1 fruit fly cellular context compared by ENCODE assay signal in the genomic region with DNA sequence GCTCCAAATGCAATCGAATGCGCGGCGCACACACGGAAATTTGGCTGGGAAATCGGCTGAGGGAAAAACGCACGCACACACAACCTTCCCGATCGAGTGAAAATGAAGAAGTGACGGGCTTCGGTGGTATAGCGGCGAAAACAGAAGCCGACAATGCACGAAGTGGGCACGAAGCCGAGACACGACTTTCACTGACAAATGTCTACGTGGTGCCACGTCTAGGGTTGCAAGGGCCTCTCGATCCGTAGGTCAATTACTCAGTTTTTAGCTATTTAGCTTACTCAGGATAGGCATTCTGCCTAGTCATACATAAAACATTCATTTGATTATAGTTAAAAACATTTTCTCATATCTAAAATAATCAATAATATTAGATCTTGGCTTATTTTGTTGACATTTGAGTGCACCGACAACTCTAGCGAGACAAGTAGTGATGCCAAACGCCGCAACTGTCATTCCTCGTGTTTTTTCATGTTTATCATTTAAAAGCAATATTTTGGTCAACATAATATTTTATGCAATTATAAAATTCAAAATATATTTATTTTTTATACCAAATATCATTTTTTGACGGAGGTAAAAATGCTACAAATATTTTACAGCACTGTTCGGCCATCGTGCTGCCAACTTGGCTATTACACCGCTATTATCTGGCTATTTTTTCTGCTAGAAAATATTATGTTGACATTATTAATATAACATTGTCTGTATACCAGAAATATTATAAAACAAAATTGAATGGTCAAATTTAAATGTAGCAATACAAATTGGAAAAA.
TF ChIP-seq lines count a peak whose summit lies in the region.

No protein-coding gene starts in this region.

TF ChIP-seq in whole organism, embryonic, 481 proteins besides CTCF, POLR2A, EP300 and RAD21 (continued from another document and continues in another):
- TF ChIP-seq Sox100B (GFP tag; optimal IDR thresholded peaks at IDR 0.05; lab: Kevin White, UChicago) (peak; percentile 74), org-1 (GFP tag; optimal IDR thresholded peaks at IDR 0.05; lab: Kevin White, UChicago) (peak; percentile 85), ci (GFP tag; IDR thresholded peaks at IDR 0.05; lab: Robert Waterston, UW) (peak; percentile 92), CG15514 (GFP tag; optimal IDR thresholded peaks at IDR 0.05; lab: Kevin White, UChicago) (peak; percentile 82), CG7963 (GFP tag; IDR thresholded peaks at IDR 0.05; lab: Robert Waterston, UW; ENCODE audit: partially characterized antibody) (no peak), CG6813 (GFP tag; optimal IDR thresholded peaks at IDR 0.05; lab: Kevin White, UChicago) (peak; percentile 90), pum (GFP tag; optimal IDR thresholded peaks at IDR 0.05; lab: Kevin White, UChicago) (peak; percentile 80), lbe (GFP tag; optimal IDR thresholded peaks at IDR 0.05; lab: Kevin White, UChicago) (peak; percentile 86), CG10462 (GFP tag; optimal IDR thresholded peaks at IDR 0.05; lab: Kevin White, UChicago) (peak; percentile 70), CG11560 (tag; IDR thresholded peaks at IDR 0.05; lab: Robert Waterston, UW) (peak; percentile 75; the same call in 2 of the 3 replicates), Trl (optimal IDR thresholded peaks at IDR 0.05; lab: Kevin White, UChicago) (no peak), Trl (GFP tag; optimal IDR thresholded peaks at IDR 0.05; lab: Kevin White, UChicago) (peak; percentile 56), chif (GFP tag; optimal IDR thresholded peaks at IDR 0.05; lab: Kevin White, UChicago) (peak; percentile 73 to 81), D19B (GFP tag; optimal IDR thresholded peaks at IDR 0.05; lab: Kevin White, UChicago) (peak; percentile 65), CG13775 (GFP tag; optimal IDR thresholded peaks at IDR 0.05; lab: Kevin White, UChicago) (peak; percentile 85), CG2202 (tag; optimal IDR thresholded peaks at IDR 0.05; lab: Kevin White, UChicago) (peak; percentile 76), prd (optimal IDR thresholded peaks at IDR 0.05; lab: Kevin White, UChicago) (no peak), prd (GFP tag; IDR thresholded peaks at IDR 0.05; lab: Robert Waterston, UW) (peak; percentile 90), pb (GFP tag; optimal IDR thresholded peaks at IDR 0.05; lab: Kevin White, UChicago) (peak; percentile 4), CG1233 (GFP tag; optimal IDR thresholded peaks at IDR 0.05; lab: Kevin White, UChicago) (peak; percentile 69), Lpt (GFP tag; optimal IDR thresholded peaks at IDR 0.05; lab: Kevin White, UChicago) (no peak), sc (optimal IDR thresholded peaks at IDR 0.05; lab: Kevin White, UChicago) (no peak), sc (GFP tag; optimal IDR thresholded peaks at IDR 0.05; lab: Kevin White, UChicago) (peak; percentile 79), CG2678 (tag; optimal IDR thresholded peaks at IDR 0.05; lab: Kevin White, UChicago) (peak; percentile 92), CG11695 (GFP tag; IDR thresholded peaks at IDR 0.05; lab: Robert Waterston, UW) (peak; percentile 91), CG32767 (GFP tag; IDR thresholded peaks at IDR 0.05; lab: Robert Waterston, UW) (peak; percentile 93), unpg (GFP tag; optimal IDR thresholded peaks at IDR 0.05; lab: Kevin White, UChicago) (peak; percentile 92), Rx (GFP tag; IDR thresholded peaks at IDR 0.05; lab: Robert Waterston, UW) (peak; percentile 71), dan (GFP tag; IDR thresholded peaks at IDR 0.05; lab: Robert Waterston, UW) (no peak; the same call in 1 of the 2 replicates), CG15601 (tag; optimal IDR thresholded peaks at IDR 0.05; lab: Kevin White, UChicago) (peak; percentile 79), ro (GFP tag; IDR thresholded peaks at IDR 0.05; lab: Robert Waterston, UW) (peak; percentile 41), Ada2b (GFP tag; IDR thresholded peaks at IDR 0.05; lab: Robert Waterston, UW) (peak; percentile 81), CkIIα-i1 (GFP tag; IDR thresholded peaks at IDR 0.05; lab: Robert Waterston, UW) (no peak), CG32772 (GFP tag; IDR thresholded peaks at IDR 0.05; lab: Robert Waterston, UW) (peak; percentile 77), dm (GFP tag; optimal IDR thresholded peaks at IDR 0.05; lab: Kevin White, UChicago) (peak; percentile 77), knrl (GFP tag; IDR thresholded peaks at IDR 0.05; lab: Robert Waterston, UW; ENCODE audit: partially characterized antibody) (0 out of 3 replicates have a peak, but pooled peaks have one; percentile 19), vvl (GFP tag; IDR thresholded peaks at IDR 0.05; lab: Robert Waterston, UW) (peak; percentile 94), wdn (GFP tag; IDR thresholded peaks at IDR 0.05; lab: Robert Waterston, UW) (peak; percentile 61), caup (GFP tag; optimal IDR thresholded peaks at IDR 0.05; lab: Kevin White, UChicago; ENCODE audit: severe bottlenecking) (peak; percentile 89), grn (GFP tag; optimal IDR thresholded peaks at IDR 0.05; lab: Kevin White, UChicago) (peak; percentile 28), Rfx (GFP tag; IDR thresholded peaks at IDR 0.05; lab: Robert Waterston, UW) (peak; percentile 92), stwl (tag; optimal IDR thresholded peaks at IDR 0.05; lab: Kevin White, UChicago) (peak; percentile 57), Six4 (GFP tag; optimal IDR thresholded peaks at IDR 0.05; lab: Kevin White, UChicago) (peak; percentile 78), trem (tag; optimal IDR thresholded peaks at IDR 0.05; lab: Kevin White, UChicago) (peak; percentile 80), CG8281 (tag; optimal IDR thresholded peaks at IDR 0.05; lab: Kevin White, UChicago) (peak; percentile 43), CG9797 (GFP tag; optimal IDR thresholded peaks at IDR 0.05; lab: Kevin White, UChicago) (peak; percentile 28), C15 (GFP tag; IDR thresholded peaks at IDR 0.05; lab: Robert Waterston, UW) (peak; percentile 75; the same call in 1 of the 3 replicates), al (GFP tag; IDR thresholded peaks at IDR 0.05; lab: Robert Waterston, UW) (peak; percentile 77), CG7839 (tag; optimal IDR thresholded peaks at IDR 0.05; lab: Kevin White, UChicago) (peak; percentile 90), unc-4 (GFP tag; IDR thresholded peaks at IDR 0.05; lab: Robert Waterston, UW; ENCODE audit: partially characterized antibody) (0 out of 2 replicates have a peak, but pooled peaks have one; percentile 19), CG17568 (GFP tag; optimal IDR thresholded peaks at IDR 0.05; lab: Kevin White, UChicago) (peak; percentile 87), HLHmδ (GFP tag; optimal IDR thresholded peaks at IDR 0.05; lab: Kevin White, UChicago) (peak; percentile 53), CG4854 (GFP tag; optimal IDR thresholded peaks at IDR 0.05; lab: Kevin White, UChicago) (peak; percentile 78), CG17829 (tag; optimal IDR thresholded peaks at IDR 0.05; lab: Kevin White, UChicago) (peak; percentile 90), CG4617 (GFP tag; optimal IDR thresholded peaks at IDR 0.05; lab: Kevin White, UChicago; ENCODE audit: borderline replicate concordance) (peak; percentile 40), CoRest (tag; optimal IDR thresholded peaks at IDR 0.05; lab: Kevin White, UChicago) (peak; percentile 90), pzg (GFP tag; optimal IDR thresholded peaks at IDR 0.05; lab: Kevin White, UChicago) (peak; percentile 42), nerfin-2 (GFP tag; IDR thresholded peaks at IDR 0.05; lab: Robert Waterston, UW; ENCODE audit: partially characterized antibody) (no peak), bowl (GFP tag; IDR thresholded peaks at IDR 0.05; lab: Robert Waterston, UW) (no peak; the same call in 1 of the 2 replicates), CG43689 (GFP tag; IDR thresholded peaks at IDR 0.05; lab: Robert Waterston, UW) (peak; percentile 63; the same call in 1 of the 2 replicates), insv (GFP tag; optimal IDR thresholded peaks at IDR 0.05; lab: Kevin White, UChicago) (peak in 1 of 2 experiments; percentile 44), crp (GFP tag; optimal IDR thresholded peaks at IDR 0.05; lab: Kevin White, UChicago) (peak in 1 of 2 experiments; percentile 28), CG3281 (GFP tag; optimal IDR thresholded peaks at IDR 0.05; lab: Kevin White, UChicago) (peak; percentile 86), dimm (GFP tag; IDR thresholded peaks at IDR 0.05; lab: Robert Waterston, UW) (peak; percentile 53; the same call in 1 of the 2 replicates), twi (tag; optimal IDR thresholded peaks at IDR 0.05; lab: Kevin White, UChicago) (peak; percentile 58), psq (GFP tag; optimal IDR thresholded peaks at IDR 0.05; lab: Kevin White, UChicago) (peak; percentile 59), Hey (tag; optimal IDR thresholded peaks at IDR 0.05; lab: Kevin White, UChicago) (peak; percentile 48), rib (GFP tag; IDR thresholded peaks at IDR 0.05; lab: Robert Waterston, UW) (peak; percentile 85), ken (GFP tag; IDR thresholded peaks at IDR 0.05; lab: Robert Waterston, UW) (peak; percentile 84), Doc2 (GFP tag; IDR thresholded peaks at IDR 0.05; lab: Robert Waterston, UW) (0 out of 2 replicates have a peak, but pooled peaks have one; percentile 11), E2f1 (GFP tag; IDR thresholded peaks at IDR 0.05; lab: Robert Waterston, UW) (peak; percentile 64), gcm2 (GFP tag; optimal IDR thresholded peaks at IDR 0.05; lab: Kevin White, UChicago) (peak; percentile 78), CrebB (tag; optimal IDR thresholded peaks at IDR 0.05; lab: Kevin White, UChicago) (peak; percentile 88), fru (optimal IDR thresholded peaks at IDR 0.05; lab: Kevin White, UChicago) (no peak), Blimp-1 (GFP tag; optimal IDR thresholded peaks at IDR 0.05; lab: Kevin White, UChicago) (peak; percentile 90), dmrt99B (tag; optimal IDR thresholded peaks at IDR 0.05; lab: Kevin White, UChicago) (peak; percentile 88), jing (GFP tag; optimal IDR thresholded peaks at IDR 0.05; lab: Kevin White, UChicago) (peak; percentile 74), eve (GFP tag; optimal IDR thresholded peaks at IDR 0.05; lab: Kevin White, UChicago) (peak in 1 of 2 experiments; percentile 93), CG3847 (GFP tag; IDR thresholded peaks at IDR 0.05; lab: Robert Waterston, UW) (peak; percentile 89), Dip2 (GFP tag; IDR thresholded peaks at IDR 0.05; lab: Robert Waterston, UW) (no peak), CG13287 (GFP tag; IDR thresholded peaks at IDR 0.05; lab: Robert Waterston, UW; ENCODE audit: partially characterized antibody) (0 out of 2 replicates have a peak, but pooled peaks have one; percentile 41), HHEX (GFP tag; optimal IDR thresholded peaks at IDR 0.05; lab: Kevin White, UChicago) (peak; percentile 89), danr (GFP tag; IDR thresholded peaks at IDR 0.05; lab: Robert Waterston, UW) (peak; percentile 70), Xrp1 (GFP tag; IDR thresholded peaks at IDR 0.05; lab: Robert Waterston, UW) (peak; percentile 94), CG10654 (GFP tag; optimal IDR thresholded peaks at IDR 0.05; lab: Kevin White, UChicago) (peak; percentile 73), CG1792 (GFP tag; optimal IDR thresholded peaks at IDR 0.05; lab: Kevin White, UChicago) (peak; percentile 32), Usf (GFP tag; optimal IDR thresholded peaks at IDR 0.05; lab: Kevin White, UChicago) (peak; percentile 76), CG6689 (GFP tag; IDR thresholded peaks at IDR 0.05; lab: Robert Waterston, UW) (peak; percentile 90), nom (GFP tag; optimal IDR thresholded peaks at IDR 0.05; lab: Kevin White, UChicago) (peak; percentile 81), CG9817 (tag; optimal IDR thresholded peaks at IDR 0.05; lab: Kevin White, UChicago) (peak; percentile 88), Taf1 (GFP tag; IDR thresholded peaks at IDR 0.05; lab: Robert Waterston, UW) (peak; percentile 68), gem (tag; optimal IDR thresholded peaks at IDR 0.05; lab: Kevin White, UChicago) (peak; percentile 94), Ptx1 (GFP tag; IDR thresholded peaks at IDR 0.05; lab: Robert Waterston, UW) (peak; percentile 89), phol (tag; optimal IDR thresholded peaks at IDR 0.05; lab: Kevin White, UChicago) (peak; percentile 92), CG7372 (GFP tag; IDR thresholded peaks at IDR 0.05; lab: Robert Waterston, UW) (peak; percentile 88), gce (GFP tag; IDR thresholded peaks at IDR 0.05; lab: Robert Waterston, UW) (peak; percentile 79; the same call in 2 of the 3 replicates), CG14050 (GFP tag; IDR thresholded peaks at IDR 0.05; lab: Robert Waterston, UW) (peak; percentile 89), tna (GFP tag; IDR thresholded peaks at IDR 0.05; lab: Robert Waterston, UW; ENCODE audit: partially characterized antibody) (0 out of 2 replicates have a peak, but pooled peaks have one; percentile 40), NK7.1 (GFP tag; optimal IDR thresholded peaks at IDR 0.05; lab: Kevin White, UChicago) (peak; percentile 13), CG12236 (GFP tag; optimal IDR thresholded peaks at IDR 0.05; lab: Kevin White, UChicago) (peak; percentile 63), seq (GFP tag; IDR thresholded peaks at IDR 0.05; lab: Robert Waterston, UW) (peak; percentile 89), ranshi (GFP tag; IDR thresholded peaks at IDR 0.05; lab: Robert Waterston, UW) (peak; percentile 87), schlank (tag; optimal IDR thresholded peaks at IDR 0.05; lab: Kevin White, UChicago) (peak; percentile 84), Adf1 (GFP tag; IDR thresholded peaks at IDR 0.05; lab: Robert Waterston, UW) (peak; percentile 56; the same call in 1 of the 2 replicates), CG9215 (GFP tag; IDR thresholded peaks at IDR 0.05; lab: Robert Waterston, UW) (peak; percentile 79), hth (optimal IDR thresholded peaks at IDR 0.05; lab: Kevin White, UChicago) (no peak), CG30431 (GFP tag; optimal IDR thresholded peaks at IDR 0.05; lab: Kevin White, UChicago) (peak; percentile 82), CG11247 (GFP tag; IDR thresholded peaks at IDR 0.05; lab: Robert Waterston, UW) (peak; percentile 76), D (optimal IDR thresholded peaks at IDR 0.05; lab: Kevin White, UChicago) (no peak), D (GFP tag; optimal IDR thresholded peaks at IDR 0.05; lab: Kevin White, UChicago) (peak; percentile 81), slbo (GFP tag; IDR thresholded peaks at IDR 0.05; lab: Robert Waterston, UW) (peak; percentile 91), CG12071 (GFP tag; optimal IDR thresholded peaks at IDR 0.05; lab: Kevin White, UChicago) (peak; percentile 77), CG2712 (tag; optimal IDR thresholded peaks at IDR 0.05; lab: Kevin White, UChicago) (peak; percentile 92), ssp (GFP tag; IDR thresholded peaks at IDR 0.05; lab: Robert Waterston, UW) (peak; percentile 73), luna (GFP tag; optimal IDR thresholded peaks at IDR 0.05; lab: Kevin White, UChicago) (no peak), CG8478 (optimal IDR thresholded peaks at IDR 0.05; lab: Kevin White, UChicago) (no peak), CG8359 (GFP tag; optimal IDR thresholded peaks at IDR 0.05; lab: Kevin White, UChicago; ENCODE audit: borderline replicate concordance) (peak; percentile 70), Ets97D (GFP tag; optimal IDR thresholded peaks at IDR 0.05; lab: Kevin White, UChicago) (peak; percentile 2)
